Worm (Caenorhabditis elegans) whole organism, L2 larva: ENCODE results near the gene C08F11.13.
A peak's percentile ranks its signal among the peaks of the same experiment; 100 is the strongest.
"Not testable (repeated sequence)": the region's sequence is repeated elsewhere in the genome, so short reads cannot be mapped to it uniquely, and the experiment has no call there.

Source experiments
- C34F6.9 ChIP-seq: fragments of 150-350 bp; optimal IDR thresholded peaks from 2 replicates; lab custom pipeline; 2014; ENCODE audit warnings: missing biosample characterization, missing genetic modification characterization
- F13H6.1 ChIP-seq: sonication (generic microtip); optimal IDR thresholded peaks from 2 replicates; lab custom pipeline; 2016; ENCODE audit warnings: missing genetic modification characterization, missing compliant biosample characterization
- ZK546.5 ChIP-seq: sonication (generic microtip); optimal IDR thresholded peaks from 2 replicates; lab custom pipeline; 2017; ENCODE audit warnings: missing biosample characterization, missing genetic modification characterization
- aly-2 ChIP-seq: fragments of 150-350 bp; optimal IDR thresholded peaks from 2 replicates; lab custom pipeline; 2014; ENCODE audit warnings: missing biosample characterization, missing genetic modification characterization
- blmp-1 ChIP-seq: sonication (generic microtip); optimal IDR thresholded peaks from 2 replicates; lab custom pipeline; 2017; ENCODE audit warnings: missing genetic modification characterization, mild to moderate bottlenecking, missing compliant biosample characterization, antibody characterized with exemption, moderate library complexity; ENCODE audit not compliant: insufficient read depth
- ceh-16 ChIP-seq: fragments of 150-350 bp; optimal IDR thresholded peaks from 2 replicates; lab custom pipeline; 2014; ENCODE audit warnings: missing biosample characterization, missing genetic modification characterization
- dmd-4 ChIP-seq: sonication (generic microtip); optimal IDR thresholded peaks from 2 replicates; lab custom pipeline; 2017; ENCODE audit warnings: missing biosample characterization, missing genetic modification characterization
- egl-27 ChIP-seq: sonication (generic microtip); optimal IDR thresholded peaks from 3 replicates; lab custom pipeline; 2017; ENCODE audit warnings: missing biosample characterization, missing genetic modification reagents, missing genetic modification characterization
- elt-1 ChIP-seq: fragments of 150-350 bp; optimal IDR thresholded peaks from 2 replicates; lab custom pipeline; 2014; ENCODE audit warnings: missing biosample characterization, missing genetic modification characterization
- elt-3 ChIP-seq: sonication (generic microtip); optimal IDR thresholded peaks from 2 replicates; lab custom pipeline; 2017; ENCODE audit warnings: missing biosample characterization, missing genetic modification characterization
- fos-1 ChIP-seq: fragments of 150-350 bp; optimal IDR thresholded peaks from 2 replicates; lab custom pipeline; 2014; ENCODE audit warnings: missing biosample characterization, missing genetic modification characterization
- gmeb-1 ChIP-seq: fragments of 150-350 bp; optimal IDR thresholded peaks from 2 replicates; lab custom pipeline; 2014; ENCODE audit warnings: missing biosample characterization, missing genetic modification characterization
- lin-11 ChIP-seq: fragments of 150-350 bp; sonication (generic microtip); optimal IDR thresholded peaks from 2 replicates; lab custom pipeline; 2014; ENCODE audit warnings: missing biosample characterization, missing genetic modification characterization, inconsistent platforms, mixed read lengths
- mab-5 ChIP-seq: fragments of 150-350 bp; optimal IDR thresholded peaks from 2 replicates; lab custom pipeline; 2014; ENCODE audit warnings: missing biosample characterization, missing genetic modification characterization
- nhr-11 ChIP-seq: fragments of 150-350 bp; optimal IDR thresholded peaks from 2 replicates; lab custom pipeline; 2014; ENCODE audit warnings: missing biosample characterization, missing genetic modification characterization
- nhr-12 ChIP-seq: fragments of 150-350 bp; optimal IDR thresholded peaks from 2 replicates; lab custom pipeline; 2014; ENCODE audit warnings: missing biosample characterization, missing genetic modification characterization
- nhr-129 ChIP-seq: fragments of 150-350 bp; optimal IDR thresholded peaks from 2 replicates; lab custom pipeline; 2014; ENCODE audit warnings: missing biosample characterization, missing genetic modification characterization
- nhr-21 ChIP-seq: fragments of 150-350 bp; optimal IDR thresholded peaks from 2 replicates; lab custom pipeline; 2014; ENCODE audit warnings: missing biosample characterization, missing genetic modification characterization
- nhr-237 ChIP-seq: fragments of 150-350 bp; optimal IDR thresholded peaks from 2 replicates; lab custom pipeline; 2014; ENCODE audit warnings: missing biosample characterization, missing genetic modification characterization
- nhr-6 ChIP-seq: fragments of 150-350 bp; optimal IDR thresholded peaks from 2 replicates; lab custom pipeline; 2014; ENCODE audit warnings: missing biosample characterization, missing genetic modification characterization
- nhr-77 ChIP-seq: fragments of 150-350 bp; optimal IDR thresholded peaks from 2 replicates; lab custom pipeline; 2014; ENCODE audit warnings: missing biosample characterization, missing genetic modification characterization
- sem-4 ChIP-seq: fragments of 150-350 bp; optimal IDR thresholded peaks from 2 replicates; lab custom pipeline; 2014; ENCODE audit warnings: missing biosample characterization, missing genetic modification reagents, missing genetic modification characterization
- sma-3 ChIP-seq: sonication (generic microtip); optimal IDR thresholded peaks from 2 replicates; lab custom pipeline; 2016; ENCODE audit warnings: missing genetic modification reagents, missing genetic modification characterization, missing compliant biosample characterization
- sma-9 ChIP-seq, 2 experiments: fragments of 150-350 bp in 1 of 2; sonication (generic microtip) in 1 of 2; optimal IDR thresholded peaks; 2 replicates each; lab custom pipeline; 2014 to 2016; ENCODE audit warnings: missing genetic modification characterization in 2 of 2, mild to moderate bottlenecking in 1 of 2, missing biosample characterization in 1 of 2, missing compliant biosample characterization in 1 of 2, missing genetic modification reagents in 1 of 2, moderate library complexity in 1 of 2
- snpc-4 ChIP-seq: fragments of 150-350 bp; optimal IDR thresholded peaks from 2 replicates; lab custom pipeline; 2014; ENCODE audit warnings: missing biosample characterization, missing genetic modification characterization
- ztf-1 ChIP-seq: fragments of 200-800 bp; sonication (Bioruptor generic); conservative IDR thresholded peaks from 2 replicates; pipeline ENCODE4 v1.3.6; 2022; ENCODE audit warnings: missing genetic modification characterization, missing compliant biosample characterization
- ztf-11 ChIP-seq: sonication (generic microtip); optimal IDR thresholded peaks from 2 replicates; lab custom pipeline; 2017; ENCODE audit warnings: missing biosample characterization, missing genetic modification characterization

Gene C08F11.13

DNA sequence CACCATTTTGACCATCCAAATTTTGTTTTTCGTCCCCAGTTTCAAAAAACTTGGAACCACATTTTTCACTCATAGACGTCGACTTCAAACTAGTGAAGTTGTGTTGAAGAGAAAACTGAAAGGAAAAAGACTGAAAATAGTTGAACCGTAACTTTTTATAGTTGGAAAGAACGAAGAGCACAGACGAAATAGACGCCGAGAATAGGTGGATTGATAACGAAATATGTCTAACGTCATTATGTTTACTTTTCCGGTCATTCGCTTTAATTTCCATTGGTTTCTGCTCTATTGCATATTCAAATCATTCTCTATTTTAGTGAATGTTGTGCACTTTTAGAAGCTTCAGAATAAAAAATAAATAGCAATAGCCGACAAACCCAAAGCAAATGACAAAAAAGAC lies at the start of gene C08F11.13:
C08F11.13 (minus strand) TSS at position 138 of the 400 bp plus-strand sequence.
- TF ChIP-seq fos-1 (tag; lab: Kevin White, UChicago), result peak; percentile 43
- no peak for TF ChIP-seq lin-11 (tag; lab: Kevin White, UChicago)
- TF ChIP-seq sma-9 (GFP tag; optimal IDR thresholded peaks at IDR 0.05; lab: Kevin White, UChicago), result peak; percentile 60
- TF ChIP-seq sma-9 (tag; optimal IDR thresholded peaks at IDR 0.05; lab: Kevin White, UChicago), result no peak
- TF ChIP-seq nhr-129 (tag; lab: Kevin White, UChicago), result peak; percentile 12
- TF ChIP-seq gmeb-1, result peak; percentile 18

DNA sequence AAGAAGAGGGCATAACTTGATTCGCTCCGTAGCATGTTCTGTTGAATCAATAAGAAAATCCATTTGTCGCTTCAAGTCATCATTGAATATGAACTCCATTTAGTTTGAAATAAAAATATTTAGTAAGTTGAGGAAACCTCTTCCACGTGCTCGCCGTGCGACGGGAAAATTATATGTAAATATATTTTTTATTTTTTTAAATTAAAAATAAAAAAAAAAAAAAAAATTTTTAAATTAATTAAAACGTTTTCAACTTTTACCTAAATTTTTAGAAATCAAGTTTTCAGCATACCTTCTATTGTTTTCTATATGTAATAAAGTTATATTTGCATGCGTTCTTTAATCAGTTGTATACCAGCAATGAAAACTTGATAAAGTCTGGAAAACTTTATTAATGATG lies 49.8 kb upstream of the C08F11.13 start, which contains the start of gene Y45F10C.1:
Y45F10C.1 (minus strand) TSS at position 101 of the 400 bp plus-strand sequence.
- not testable (repeated sequence) for TF ChIP-seq nhr-21 (tag; lab: Kevin White, UChicago); sma-3; ceh-16 (tag; lab: Kevin White, UChicago)

DNA sequence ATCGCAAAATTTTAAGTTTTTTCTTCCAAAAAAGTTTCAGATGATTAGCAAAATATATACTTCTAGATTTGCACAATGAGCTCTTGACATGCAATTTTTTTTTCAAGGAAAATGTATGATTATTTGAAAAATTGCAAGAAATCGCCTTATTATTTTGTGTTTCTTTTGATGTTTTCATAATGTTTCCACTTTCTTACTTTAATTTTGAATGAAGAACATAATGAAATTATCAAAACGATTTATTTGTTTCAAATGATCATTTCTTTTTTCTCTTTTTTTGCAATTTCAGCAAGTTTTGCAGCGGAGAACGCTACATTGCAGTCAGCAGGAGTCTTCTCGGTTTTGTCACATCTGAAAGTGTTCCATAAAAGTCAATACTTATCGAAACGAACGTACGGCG lies 42.3 kb upstream of the C08F11.13 start, which contains the start of gene Y45F10C.6:
Y45F10C.6 (plus strand) TSS at position 301 of the 400 bp plus-strand sequence.
- TF ChIP-seq egl-27; snpc-4 (tag; lab: Kevin White, UChicago); C34F6.9 (tag; lab: Kevin White, UChicago): not testable (repeated sequence)

DNA sequence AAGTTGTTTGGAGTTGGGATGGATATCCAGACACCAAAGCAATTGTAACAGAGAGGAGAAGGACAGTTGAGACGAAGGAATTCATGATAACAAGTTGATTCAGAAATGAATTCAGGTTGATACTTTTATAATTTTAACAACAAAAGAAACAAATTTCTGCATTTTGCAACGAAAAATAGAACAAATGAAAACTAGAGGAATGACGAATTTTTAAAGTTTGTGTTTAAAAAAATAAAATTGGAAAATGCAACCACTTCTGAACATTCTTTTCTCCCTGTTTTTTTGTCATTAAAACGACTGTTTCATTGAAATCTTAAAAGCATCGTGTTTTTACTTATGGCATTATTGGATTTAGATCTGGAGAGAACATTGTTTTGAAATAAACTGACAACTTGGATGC lies 41.7 kb upstream of the C08F11.13 start, which contains the start of gene C08F11.12:
C08F11.12 (minus strand) TSS at position 101 of the 400 bp plus-strand sequence.
- not testable (repeated sequence) for TF ChIP-seq nhr-12; nhr-77 (tag; lab: Kevin White, UChicago); blmp-1 (tag; lab: Kevin White, UChicago)

DNA sequence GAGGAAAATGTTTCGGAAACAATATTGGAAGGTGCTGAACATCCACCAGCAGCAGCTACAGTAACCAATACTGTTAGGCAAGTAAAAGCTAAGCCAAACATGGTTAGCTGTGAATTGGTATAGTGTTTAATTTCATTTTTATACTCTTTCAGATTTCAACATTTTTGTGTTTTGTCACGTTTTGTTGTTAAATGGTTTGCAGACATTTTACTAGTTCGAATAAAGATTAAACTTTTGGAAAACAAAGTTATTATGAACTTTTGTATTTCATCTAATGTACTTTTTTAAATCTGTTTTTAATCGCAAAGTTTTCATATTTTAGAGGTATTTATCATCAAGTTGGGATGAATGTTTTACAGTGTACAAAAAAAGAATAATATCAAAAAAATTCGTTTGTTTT lies 40.5 kb upstream of the C08F11.13 start, which contains the start of gene C08F11.17:
C08F11.17 (minus strand) TSS at position 101 of the 400 bp plus-strand sequence.
- TF ChIP-seq dmd-4 (tag; lab: Kevin White, UChicago) (no peak), elt-1 (tag; lab: Kevin White, UChicago) (no peak), nhr-77 (tag; lab: Kevin White, UChicago) (no peak), ZK546.5 (tag; lab: Kevin White, UChicago) (no peak), ztf-1 (GFP tag; lab: Robert Waterston, UW) (no peak)

DNA sequence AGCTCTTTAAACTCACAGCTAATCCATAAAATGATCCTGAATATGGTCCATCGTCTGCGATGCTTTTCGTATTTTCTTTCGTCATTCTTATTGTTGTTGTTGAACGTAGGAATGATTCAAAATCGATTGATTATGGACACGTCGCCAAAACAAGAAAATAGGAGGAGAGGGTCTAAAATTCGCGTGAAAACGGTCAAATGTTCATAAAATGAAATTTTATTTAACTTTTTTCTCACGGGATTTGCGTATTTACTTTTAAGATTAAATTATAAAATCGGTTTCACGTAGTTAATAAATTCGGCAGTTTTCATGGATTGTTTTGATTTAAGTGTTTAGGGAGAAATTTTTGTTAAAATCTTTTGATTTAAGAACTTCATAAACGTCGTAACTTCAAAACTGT lies 39.4 kb upstream of the C08F11.13 start, which contains the start of gene C08F11.10:
C08F11.10 (minus strand) TSS at position 101 of the 400 bp plus-strand sequence.
- no peak for TF ChIP-seq nhr-6 (tag; lab: Kevin White, UChicago)
- TF ChIP-seq sem-4 (tag; lab: Kevin White, UChicago), result no peak
- no peak for TF ChIP-seq nhr-11
- TF ChIP-seq mab-5 (tag; lab: Kevin White, UChicago), result no peak
- no peak for TF ChIP-seq nhr-21 (tag; lab: Kevin White, UChicago)
- TF ChIP-seq sma-9 (GFP tag; optimal IDR thresholded peaks at IDR 0.05; lab: Kevin White, UChicago), result no peak
- no peak for TF ChIP-seq sma-9 (tag; optimal IDR thresholded peaks at IDR 0.05; lab: Kevin White, UChicago)
- no peak for TF ChIP-seq ztf-11
- no peak for TF ChIP-seq nhr-12

DNA sequence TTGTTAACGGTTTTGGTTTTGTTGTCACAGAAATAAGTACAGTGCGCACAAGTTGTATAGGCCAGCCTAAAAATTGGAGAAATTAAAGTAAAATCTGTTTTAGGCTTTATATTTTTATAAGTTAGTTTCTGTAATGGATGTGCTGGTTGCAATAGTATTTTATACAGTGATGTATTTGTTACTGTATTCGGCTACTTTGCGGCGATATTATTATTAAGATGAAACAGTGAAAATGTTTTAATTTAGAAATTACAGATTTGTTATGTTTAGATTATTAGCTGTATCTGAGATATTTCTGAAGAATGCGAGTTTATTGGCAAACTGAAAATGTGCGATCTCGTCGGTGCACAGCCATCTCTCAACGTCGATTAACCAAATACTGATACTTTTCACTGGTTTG lies 37.9 kb upstream of the C08F11.13 start, which contains the start of gene ule-4:
ule-4 (minus strand) TSS at position 101 of the 400 bp plus-strand sequence.
- no peak for TF ChIP-seq nhr-237 (tag; lab: Kevin White, UChicago)
- no peak for TF ChIP-seq ztf-11
- TF ChIP-seq aly-2, result no peak

DNA sequence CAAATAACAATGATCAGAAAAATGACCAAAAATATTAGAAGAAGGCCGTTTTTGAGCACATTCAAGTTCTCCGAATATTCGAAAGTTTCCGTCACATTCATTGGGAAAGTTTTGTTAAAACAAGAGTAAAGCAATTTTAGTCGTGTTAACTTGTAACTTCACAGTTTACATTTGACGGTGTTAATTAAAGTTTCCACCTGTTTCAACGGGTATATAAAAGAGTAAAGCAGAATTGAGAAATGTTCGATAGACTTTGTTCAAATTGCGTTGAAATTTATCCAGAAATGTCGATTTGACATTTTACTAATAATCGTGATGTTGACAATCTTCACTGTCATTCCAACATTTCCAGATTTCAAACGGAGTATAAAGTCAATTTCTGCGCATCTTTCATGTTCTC lies 36.1 kb upstream of the C08F11.13 start, which contains the start of gene srz-29:
srz-29 (minus strand) TSS at position 101 of the 400 bp plus-strand sequence.
- TF ChIP-seq F13H6.1 (tag; lab: Kevin White, UChicago) (no peak), lin-11 (tag; lab: Kevin White, UChicago) (no peak), egl-27 (no peak), ZK546.5 (tag; lab: Kevin White, UChicago) (no peak), elt-3 (tag; lab: Kevin White, UChicago) (no peak)
